Fruit fly (Drosophila melanogaster): ENCODE data around the gene Tbc1d8-9.

Gene Tbc1d8-9

dm6 chr3L:21321807-21322503, 21.6 kb downstream of the Tbc1d8-9 start (continued):
- TF ChIP-seq CG8089 (GFP tag; optimal IDR thresholded peaks at IDR 0.05): no peak
- no peak for TF ChIP-seq repo (GFP tag; optimal IDR thresholded peaks at IDR 0.05)
- no peak for TF ChIP-seq Bdp1 (GFP tag; optimal IDR thresholded peaks at IDR 0.05)
- peak; percentile 68 for TF ChIP-seq CG2120 (GFP tag; optimal IDR thresholded peaks at IDR 0.05)
- peak; percentile 52 for TF ChIP-seq caup (GFP tag; optimal IDR thresholded peaks at IDR 0.05; ENCODE audit: severe bottlenecking)
- no peak for TF ChIP-seq br (optimal IDR thresholded peaks at IDR 0.05)
- no peak for TF ChIP-seq Mes4 (GFP tag; optimal IDR thresholded peaks at IDR 0.05)
- no peak for TF ChIP-seq CG8359 (GFP tag; optimal IDR thresholded peaks at IDR 0.05; ENCODE audit: borderline replicate concordance)
- no peak for TF ChIP-seq cad (GFP tag; optimal IDR thresholded peaks at IDR 0.05)
- TF ChIP-seq Meics (GFP tag; optimal IDR thresholded peaks at IDR 0.05): peak; percentile 69
- TF ChIP-seq row (GFP tag; IDR thresholded peaks at IDR 0.05): peak; percentile 48; the same call in 2 of the 3 replicates
- peak; percentile 20 for TF ChIP-seq CG9727 (GFP tag; optimal IDR thresholded peaks at IDR 0.05)
- peak; percentile 44 for TF ChIP-seq Dek (tag; optimal IDR thresholded peaks at IDR 0.05)
- TF ChIP-seq Oli (tag; optimal IDR thresholded peaks at IDR 0.05): peak; percentile 37
- no peak for TF ChIP-seq sim (GFP tag; IDR thresholded peaks at IDR 0.05)
- TF ChIP-seq Atf3 (GFP tag; optimal IDR thresholded peaks at IDR 0.05): no peak
- TF ChIP-seq CG18619 (GFP tag; optimal IDR thresholded peaks at IDR 0.05): peak; percentile 7
- peak; percentile 41 for TF ChIP-seq sug (tag; optimal IDR thresholded peaks at IDR 0.05)
- TF ChIP-seq CG33557 (GFP tag; optimal IDR thresholded peaks at IDR 0.05): no peak
- no peak for TF ChIP-seq CG5953 (GFP tag; IDR thresholded peaks at IDR 0.05)
- no peak for TF ChIP-seq CG17186 (GFP tag; optimal IDR thresholded peaks at IDR 0.05)
- TF ChIP-seq Lpt (GFP tag; optimal IDR thresholded peaks at IDR 0.05): no peak
- TF ChIP-seq CG6765 (GFP tag; optimal IDR thresholded peaks at IDR 0.05): peak; percentile 49
- no peak; the same call in 2 of the 3 replicates for TF ChIP-seq HLH4C (GFP tag; IDR thresholded peaks at IDR 0.05; ENCODE audit: partially characterized antibody)
- peak; percentile 54 for TF ChIP-seq CG11504 (tag; optimal IDR thresholded peaks at IDR 0.05)
- no peak for TF ChIP-seq jigr1 (GFP tag; IDR thresholded peaks at IDR 0.05)
- TF ChIP-seq CG10147 (GFP tag; optimal IDR thresholded peaks at IDR 0.05): peak; percentile 27
- TF ChIP-seq CG12942 (GFP tag; optimal IDR thresholded peaks at IDR 0.05): no peak
- TF ChIP-seq CG7839 (tag; optimal IDR thresholded peaks at IDR 0.05): peak; percentile 49
- TF ChIP-seq CG4820 (GFP tag; optimal IDR thresholded peaks at IDR 0.05): no peak
- TF ChIP-seq hkb (optimal IDR thresholded peaks at IDR 0.05): no peak
- TF ChIP-seq hkb (GFP tag; IDR thresholded peaks at IDR 0.05): no peak
- no peak for TF ChIP-seq yki (optimal IDR thresholded peaks at IDR 0.05)
- peak; percentile 56 for TF ChIP-seq dmrt99B (tag; optimal IDR thresholded peaks at IDR 0.05)
- no peak for TF ChIP-seq CG6272 (GFP tag; IDR thresholded peaks at IDR 0.05)
- TF ChIP-seq D19B (GFP tag; optimal IDR thresholded peaks at IDR 0.05): no peak
- TF ChIP-seq Sin3A (optimal IDR thresholded peaks at IDR 0.05): no peak
- no peak for TF ChIP-seq bcd (GFP tag; optimal IDR thresholded peaks at IDR 0.05)
- no peak for TF ChIP-seq knrl (GFP tag; IDR thresholded peaks at IDR 0.05; ENCODE audit: partially characterized antibody)
- peak; percentile 1 for TF ChIP-seq CG13775 (GFP tag; optimal IDR thresholded peaks at IDR 0.05)
- peak; percentile 36; the same call in 1 of the 2 replicates for TF ChIP-seq CG3847 (GFP tag; IDR thresholded peaks at IDR 0.05)
- TF ChIP-seq CG4360 (GFP tag; IDR thresholded peaks at IDR 0.05): no peak
- TF ChIP-seq maf-S (GFP tag; optimal IDR thresholded peaks at IDR 0.05): no peak
- TF ChIP-seq crol (GFP tag; IDR thresholded peaks at IDR 0.05): 0 out of 2 replicates have a peak, but pooled peaks have one; percentile 8
- no peak for TF ChIP-seq pita (GFP tag; optimal IDR thresholded peaks at IDR 0.05)
- TF ChIP-seq CG11456 (GFP tag; IDR thresholded peaks at IDR 0.05): no peak
- no peak for TF ChIP-seq jing (GFP tag; optimal IDR thresholded peaks at IDR 0.05)
- peak; percentile 14 for TF ChIP-seq Ets65A (GFP tag)
- TF ChIP-seq CG1233 (GFP tag; optimal IDR thresholded peaks at IDR 0.05): no peak
- TF ChIP-seq D19A (tag; optimal IDR thresholded peaks at IDR 0.05): peak; percentile 6
- TF ChIP-seq HLHmδ (GFP tag; optimal IDR thresholded peaks at IDR 0.05): no peak
- no peak for TF ChIP-seq bab2 (GFP tag; optimal IDR thresholded peaks at IDR 0.05)
